Worm (Caenorhabditis elegans) whole organism, L4/young adult: ENCODE results near the gene lin-32.

ENCODE experiments used
- W03F9.2 ChIP-seq: fragments of 150-350 bp; optimal IDR thresholded peaks from 2 replicates; lab custom pipeline; 2014; ENCODE audit warnings: missing biosample characterization, missing genetic modification characterization
- dao-5 ChIP-seq: sonication (generic microtip); optimal IDR thresholded peaks from 2 replicates; lab custom pipeline; 2016; ENCODE audit warnings: missing genotype, missing genetic modification characterization, moderate library complexity, missing compliant biosample characterization
- him-1 ChIP-seq: sonication (generic microtip); optimal IDR thresholded peaks from 2 replicates; lab custom pipeline; 2016; ENCODE audit warnings: missing genotype, missing genetic modification reagents, missing genetic modification characterization, missing compliant biosample characterization

DNA sequence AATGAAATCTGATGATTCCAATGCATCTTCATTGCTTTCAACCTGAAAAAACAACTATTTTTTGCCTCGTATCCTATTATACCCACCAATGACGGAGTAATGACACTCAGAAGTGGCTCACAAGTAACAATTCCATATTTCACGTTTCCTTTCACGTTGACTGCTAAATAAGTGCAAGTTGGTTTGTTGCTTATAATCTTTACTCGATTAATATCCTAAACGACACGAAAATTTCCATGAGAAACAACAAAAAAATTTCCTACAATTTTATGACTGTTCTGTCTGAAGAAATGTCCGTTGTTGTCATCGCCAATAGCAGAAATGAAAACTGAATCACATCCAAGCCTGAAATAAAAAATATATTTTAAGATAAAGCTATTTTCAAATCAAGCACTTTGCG is 32.5 kb downstream of the lin-32 start:
- no peak for TF ChIP-seq him-1 (tag; lab: Kevin White, UChicago)
- no peak for TF ChIP-seq dao-5
- no peak for TF ChIP-seq W03F9.2 (tag; lab: Kevin White, UChicago)
